Worm (Caenorhabditis elegans) whole organism, L4 larva: ENCODE results near the gene R186.3.

Experiments
- F10B5.3 ChIP-seq: sonication (generic microtip); optimal IDR thresholded peaks from 2 replicates; lab custom pipeline; 2016; ENCODE audit warnings: mild to moderate bottlenecking, missing genetic modification characterization, missing compliant biosample characterization
- F44E2.7 ChIP-seq: fragments of 200-800 bp; sonication (Bioruptor generic); IDR thresholded peaks from 2 replicates; pipeline ENCODE4 v2.1.2; 2022; ENCODE audit warnings: missing genetic modification characterization, missing compliant biosample characterization
- R02D3.7 ChIP-seq: fragments of 150-350 bp; sonication (generic microtip); optimal IDR thresholded peaks from 3 replicates; lab custom pipeline; 2014; ENCODE audit warnings: missing biosample characterization, missing genetic modification characterization
- T20F7.1 ChIP-seq: fragments of 200-800 bp; sonication (Bioruptor generic); optimal IDR thresholded peaks from 2 replicates; lab custom pipeline; 2018; ENCODE audit warnings: mild to moderate bottlenecking, missing genetic modification characterization, missing compliant biosample characterization
- T26A8.4 ChIP-seq: fragments of 200-800 bp; sonication (Bioruptor generic); IDR thresholded peaks from 2 replicates; pipeline ENCODE4 v1.3.6; 2022; ENCODE audit warnings: missing genetic modification characterization, missing compliant biosample characterization
- ceh-82 ChIP-seq: sonication (generic microtip); optimal IDR thresholded peaks from 2 replicates; lab custom pipeline; 2017; ENCODE audit warnings: missing biosample characterization, missing genetic modification characterization
- ctbp-1 ChIP-seq: fragments of 200-800 bp; sonication (Bioruptor generic); IDR thresholded peaks from 2 replicates; pipeline ENCODE4 v1.3.6; 2022; ENCODE audit warnings: missing genetic modification reagents, missing genetic modification characterization, missing compliant biosample characterization
- daf-16 ChIP-seq, 3 experiments: sonication (generic microtip); optimal IDR thresholded peaks; 2 replicates each; lab custom pipeline; 2016 to 2017; ENCODE audit warnings: missing genetic modification characterization in 3 of 3, missing genetic modification reagents in 3 of 3, mild to moderate bottlenecking in 2 of 3, missing compliant biosample characterization in 2 of 3, missing biosample characterization in 1 of 3, moderate library complexity in 1 of 3
- daf-8 ChIP-seq: fragments of 200-800 bp; sonication (Bioruptor generic); IDR thresholded peaks from 2 replicates; pipeline ENCODE4 v1.3.6; 2022; ENCODE audit warnings: missing genetic modification characterization, missing compliant biosample characterization
- dmd-9 ChIP-seq: fragments of 200-800 bp; sonication (Bioruptor generic); IDR thresholded peaks from 2 replicates; pipeline ENCODE4 v1.3.6; 2022; ENCODE audit warnings: missing genetic modification reagents, missing genetic modification characterization, missing compliant biosample characterization
- dve-1 ChIP-seq: sonication (generic microtip); optimal IDR thresholded peaks from 2 replicates; lab custom pipeline; 2017; ENCODE audit warnings: antibody characterized with exemption, mild to moderate bottlenecking, missing genetic modification characterization, missing compliant biosample characterization; ENCODE audit not compliant: insufficient read depth
- hlh-11 ChIP-seq: fragments of 200-800 bp; sonication (Bioruptor generic); optimal IDR thresholded peaks from 2 replicates; lab custom pipeline; 2018; ENCODE audit warnings: mild to moderate bottlenecking, missing genetic modification characterization, missing compliant biosample characterization
- hlh-30 ChIP-seq: sonication (generic microtip); optimal IDR thresholded peaks from 2 replicates; lab custom pipeline; 2017; ENCODE audit warnings: antibody characterized with exemption, mild to moderate bottlenecking, missing genetic modification characterization, missing compliant biosample characterization; ENCODE audit not compliant: insufficient read depth
- hmg-1.1 ChIP-seq: fragments of 200-800 bp; sonication (Bioruptor generic); IDR thresholded peaks from 2 replicates; pipeline ENCODE4 v1.3.6; 2022; ENCODE audit warnings: missing genetic modification reagents, missing genetic modification characterization, missing compliant biosample characterization
- jun-1 ChIP-seq: fragments of 150-350 bp; optimal IDR thresholded peaks from 2 replicates; lab custom pipeline; 2014; ENCODE audit warnings: missing biosample characterization, missing genetic modification reagents, missing genetic modification characterization
- lim-7 ChIP-seq: fragments of 200-800 bp; sonication (Bioruptor generic); IDR thresholded peaks from 2 replicates; pipeline ENCODE4 v1.3.6; 2022; ENCODE audit warnings: missing genetic modification characterization, missing compliant biosample characterization
- lin-1 ChIP-seq: fragments of 200-800 bp; sonication (Bioruptor generic); IDR thresholded peaks from 2 replicates; pipeline ENCODE4 v1.3.6; 2022; ENCODE audit warnings: missing genetic modification reagents, missing genetic modification characterization, missing compliant biosample characterization
- lin-15B ChIP-seq: fragments of 150-350 bp; sonication (generic microtip); optimal IDR thresholded peaks from 3 replicates; lab custom pipeline; 2014; ENCODE audit warnings: missing biosample characterization, missing genetic modification characterization
- lin-39 ChIP-seq: fragments of 150-350 bp; optimal IDR thresholded peaks from 2 replicates; lab custom pipeline; 2014; ENCODE audit warnings: missing biosample characterization, missing genetic modification reagents, missing genetic modification characterization
- lsy-2 ChIP-seq, 2 experiments: fragments of 150-350 bp in 1 of 2; sonication (generic microtip) in 1 of 2; optimal IDR thresholded peaks; 2 replicates each; lab custom pipeline; 2014 to 2017; ENCODE audit warnings: missing biosample characterization in 2 of 2, missing genetic modification characterization in 2 of 2
- mdl-1 ChIP-seq, 2 experiments: fragments of 150-350 bp in 1 of 2; sonication (generic microtip) in 1 of 2; optimal IDR thresholded peaks; 2 replicates each; lab custom pipeline; 2014 to 2017; ENCODE audit warnings: missing biosample characterization in 2 of 2, missing genetic modification characterization in 2 of 2
- mes-2 ChIP-seq: sonication (generic microtip); optimal IDR thresholded peaks from 2 replicates; lab custom pipeline; 2016; ENCODE audit warnings: missing genotype, mild to moderate bottlenecking, missing genetic modification characterization, missing compliant biosample characterization; ENCODE audit not compliant: poor library complexity, severe bottlenecking
- nhr-102 ChIP-seq: sonication (generic microtip); optimal IDR thresholded peaks from 2 replicates; lab custom pipeline; 2016; ENCODE audit warnings: mild to moderate bottlenecking, missing genetic modification characterization, moderate library complexity, missing compliant biosample characterization
- nhr-11 ChIP-seq: fragments of 150-350 bp; optimal IDR thresholded peaks from 2 replicates; lab custom pipeline; 2014; ENCODE audit warnings: missing biosample characterization, missing genetic modification characterization
- nhr-237 ChIP-seq: sonication (generic microtip); optimal IDR thresholded peaks from 2 replicates; lab custom pipeline; 2017; ENCODE audit warnings: missing biosample characterization, missing genetic modification characterization
- nhr-25 ChIP-seq: sonication (generic microtip); optimal IDR thresholded peaks from 2 replicates; lab custom pipeline; 2017; ENCODE audit warnings: missing genetic modification characterization, mild to moderate bottlenecking, missing compliant biosample characterization, antibody characterized with exemption, moderate library complexity, borderline replicate concordance; ENCODE audit not compliant: insufficient read depth
- nhr-28 ChIP-seq: fragments of 150-350 bp; optimal IDR thresholded peaks from 2 replicates; lab custom pipeline; 2014; ENCODE audit warnings: missing biosample characterization, missing genetic modification characterization
- pqm-1 ChIP-seq: sonication (generic microtip); optimal IDR thresholded peaks from 2 replicates; lab custom pipeline; 2017; ENCODE audit warnings: missing biosample characterization, missing genetic modification characterization
- rbr-2 ChIP-seq: sonication (generic microtip); optimal IDR thresholded peaks from 2 replicates; lab custom pipeline; 2016; ENCODE audit warnings: missing genotype, missing genetic modification characterization, missing compliant biosample characterization
- saeg-2 ChIP-seq: fragments of 200-800 bp; sonication (Bioruptor generic); IDR thresholded peaks from 2 replicates; pipeline ENCODE4 v1.3.6; 2022; ENCODE audit warnings: missing genetic modification reagents, missing genetic modification characterization, missing compliant biosample characterization
- skn-1 ChIP-seq: fragments of 150-350 bp; optimal IDR thresholded peaks from 2 replicates; lab custom pipeline; 2014; ENCODE audit warnings: missing biosample characterization, missing genetic modification characterization
- snpc-1.2 ChIP-seq: fragments of 200-800 bp; sonication (Bioruptor generic); IDR thresholded peaks from 2 replicates; pipeline ENCODE4 v1.3.6; 2022; ENCODE audit warnings: missing genetic modification reagents, missing genetic modification characterization, missing compliant biosample characterization
- spr-3 ChIP-seq: fragments of 200-800 bp; sonication (Bioruptor generic); optimal IDR thresholded peaks from 2 replicates; lab custom pipeline; 2018; ENCODE audit warnings: mild to moderate bottlenecking, missing genetic modification characterization, missing compliant biosample characterization
- tag-97 ChIP-seq: fragments of 200-800 bp; sonication (Bioruptor generic); IDR thresholded peaks from 2 replicates; pipeline ENCODE4 v1.3.6; 2022; ENCODE audit warnings: missing genetic modification characterization, missing compliant biosample characterization
- zip-11 ChIP-seq: fragments of 200-800 bp; sonication (Bioruptor generic); IDR thresholded peaks from 2 replicates; pipeline ENCODE4 v1.3.6; 2022; ENCODE audit warnings: missing genetic modification characterization, missing compliant biosample characterization
- zip-2 ChIP-seq: fragments of 150-350 bp; optimal IDR thresholded peaks from 2 replicates; lab custom pipeline; 2014; ENCODE audit warnings: missing biosample characterization, missing genetic modification characterization
- ztf-7 ChIP-seq: fragments of 150-350 bp; optimal IDR thresholded peaks from 2 replicates; lab custom pipeline; 2014; ENCODE audit warnings: missing biosample characterization, missing genetic modification characterization

Gene R186.3

ce11 chrV:12967925-12968327 lies 916 bp upstream of the R186.3 start, which contains the start of gene R186.8 (continued):
- peak; percentile 69; the same call in 1 of the 2 replicates for TF ChIP-seq ctbp-1

DNA sequence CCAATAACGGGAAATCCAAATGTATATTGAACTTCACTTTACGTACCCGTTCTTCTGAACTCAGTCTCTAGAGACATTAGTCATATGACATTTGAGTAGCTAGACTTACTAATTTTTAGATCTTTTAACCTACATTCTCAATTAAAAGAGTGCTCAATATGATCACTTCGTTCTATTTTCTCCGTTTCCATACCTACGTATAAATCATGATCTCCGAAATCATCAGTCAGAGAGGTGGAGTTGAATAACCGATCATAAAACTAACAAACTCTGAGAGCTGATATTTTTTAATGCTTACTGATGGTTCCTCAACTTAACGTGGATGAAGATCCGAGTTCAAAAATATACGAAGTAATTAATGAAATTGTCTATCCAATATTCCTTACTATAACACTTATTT lies 2.9 kb downstream of the R186.3 start, which contains the start of gene srd-35:
TSS of gene srd-35 (plus strand) at position 301 of the 400 bp plus-strand sequence.
- TF ChIP-seq mdl-1 (tag; optimal IDR thresholded peaks at IDR 0.05; lab: Kevin White, UChicago) (no peak), F44E2.7 (GFP tag; lab: Robert Waterston, UW) (no peak), hlh-11 (tag; lab: Kevin White, UChicago) (no peak), daf-16 (GFP tag; optimal IDR thresholded peaks at IDR 0.05; lab: Kevin White, UChicago) (no peak), daf-16 (tag; optimal IDR thresholded peaks at IDR 0.05; lab: Kevin White, UChicago) (no peak), daf-8 (GFP tag; lab: Robert Waterston, UW) (no peak), nhr-237 (tag; lab: Kevin White, UChicago) (no peak), snpc-1.2 (GFP tag; lab: Robert Waterston, UW) (no peak), R02D3.7 (no peak), saeg-2 (GFP tag; lab: Robert Waterston, UW) (no peak), ztf-7 (tag; lab: Kevin White, UChicago) (no peak), rbr-2 (tag; lab: Kevin White, UChicago) (no peak), tag-97 (GFP tag; lab: Robert Waterston, UW) (no peak), lin-1 (GFP tag; lab: Robert Waterston, UW) (no peak), zip-11 (no peak), nhr-25 (tag; lab: Kevin White, UChicago) (no peak), lsy-2 (tag; optimal IDR thresholded peaks at IDR 0.05; lab: Kevin White, UChicago) (no peak)
- TF ChIP-seq, all 104 proteins: peak for 0

ce11 chrV:12963192-12963591 lies 3.8 kb downstream of the R186.3 start, which contains the start of gene hrg-9:
Gene hrg-9, minus strand, starts transcription at chrV:12963343.
- TF ChIP-seq lin-15B (tag; lab: Kevin White, UChicago): no peak
- no peak for TF ChIP-seq spr-3 (GFP tag; lab: Kevin White, UChicago)
- TF ChIP-seq hmg-1.1 (GFP tag; lab: Robert Waterston, UW): no peak
- TF ChIP-seq F10B5.3 (tag; lab: Kevin White, UChicago): no peak
- TF ChIP-seq T26A8.4: no peak
- TF ChIP-seq dve-1 (tag; lab: Kevin White, UChicago): peak; percentile 52
- peak; percentile 37 for TF ChIP-seq nhr-28 (tag; lab: Kevin White, UChicago)
- TF ChIP-seq ceh-82 (tag; lab: Kevin White, UChicago): no peak
- TF ChIP-seq T20F7.1: no peak
- TF ChIP-seq lim-7 (GFP tag; lab: Robert Waterston, UW): no peak
- TF ChIP-seq nhr-102 (tag; lab: Kevin White, UChicago): no peak
- TF ChIP-seq ctbp-1: no peak
- TF ChIP-seq ztf-7 (tag; lab: Kevin White, UChicago): peak; percentile 95
- TF ChIP-seq lin-39 (tag; lab: Kevin White, UChicago): no peak
- peak; percentile 38 for TF ChIP-seq hlh-30
- TF ChIP-seq mes-2 (tag; lab: Kevin White, UChicago): no peak
- TF ChIP-seq lsy-2 (tag; optimal IDR thresholded peaks at IDR 0.05; lab: Kevin White, UChicago): peak in 1 of 2 experiments; percentile 28
- no peak for TF ChIP-seq nhr-237 (tag; lab: Kevin White, UChicago)
- TF ChIP-seq nhr-11 (tag; lab: Kevin White, UChicago): no peak
- TF ChIP-seq dmd-9: no peak
- TF ChIP-seq nhr-25 (tag; lab: Kevin White, UChicago): no peak
- no peak for TF ChIP-seq skn-1 (tag; lab: Kevin White, UChicago)
- TF ChIP-seq pqm-1 (tag; lab: Kevin White, UChicago): no peak
- no peak for TF ChIP-seq jun-1 (tag; lab: Kevin White, UChicago)
- TF ChIP-seq zip-2 (tag; lab: Kevin White, UChicago): no peak
- peak in 1 of 2 experiments; percentile 47 for TF ChIP-seq daf-16 (GFP tag; optimal IDR thresholded peaks at IDR 0.05; lab: Kevin White, UChicago)
- peak; percentile 23 for TF ChIP-seq daf-16 (tag; optimal IDR thresholded peaks at IDR 0.05; lab: Kevin White, UChicago)
